Fruit fly (Drosophila melanogaster): Measurements from ENCODE around the gene CG13693.

DNA sequence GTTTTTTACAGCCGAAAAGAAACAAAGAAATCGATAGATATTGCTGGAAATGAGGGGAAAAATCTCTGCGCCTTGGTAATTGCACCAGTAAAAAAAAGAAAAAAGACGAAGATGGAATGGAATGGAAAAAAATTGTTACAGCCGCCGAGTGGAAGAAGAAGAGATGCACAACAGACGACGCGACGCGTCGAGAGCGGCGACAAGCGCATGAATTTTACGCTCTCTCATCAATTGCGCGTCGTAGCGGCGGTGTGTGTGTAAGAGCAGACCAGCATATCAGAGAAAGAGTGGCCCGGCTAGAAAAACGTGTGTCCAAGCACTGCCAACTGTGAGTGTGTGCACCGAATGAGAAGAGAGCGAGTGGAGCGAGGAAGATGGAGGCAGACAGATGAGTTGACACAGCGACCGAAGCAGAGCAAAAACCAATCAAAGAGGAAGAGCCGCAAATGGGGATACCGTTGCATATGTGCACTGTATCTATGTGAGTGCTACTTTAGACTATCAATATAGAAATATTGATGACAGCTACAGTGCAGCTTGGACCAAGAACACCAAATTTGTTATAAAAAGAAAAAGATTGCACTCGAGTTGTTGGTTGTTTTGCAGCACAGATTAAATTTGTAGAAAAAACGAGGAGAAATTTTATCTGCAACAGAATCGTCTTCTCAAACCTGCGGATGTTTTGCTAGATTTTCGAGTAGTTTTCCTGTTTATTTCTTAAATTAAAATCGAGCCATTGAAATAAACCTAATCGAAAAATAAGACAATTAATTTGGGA lies 16.9 kb downstream of the CG13693 start:
- TF ChIP-seq Sin3A (optimal IDR thresholded peaks at IDR 0.05) (no peak), psq (optimal IDR thresholded peaks at IDR 0.05) (peak; percentile 25), Myc (optimal IDR thresholded peaks at IDR 0.05) (no peak)
